Worm (Caenorhabditis elegans) whole organism, midembryonic: Measurements from ENCODE around the gene dhhc-6.

Source experiments
- flt-1 ChIP-seq: fragments of 200-800 bp; sonication (Bioruptor generic); IDR thresholded peaks from 2 replicates; pipeline ENCODE4 v1.3.6; 2022; ENCODE audit warnings: missing genetic modification characterization, missing compliant biosample characterization
- med-1 ChIP-seq: sonication (generic microtip); optimal IDR thresholded peaks from 2 replicates; lab custom pipeline; 2017; ENCODE audit warnings: missing genetic modification characterization, mild to moderate bottlenecking, missing compliant biosample characterization, antibody characterized with exemption, missing genetic modification reagents; ENCODE audit not compliant: insufficient read depth
- ztf-23 ChIP-seq: fragments of 200-800 bp; sonication (Bioruptor generic); IDR thresholded peaks from 2 replicates; pipeline ENCODE4 v1.3.6; 2022; ENCODE audit warnings: missing genetic modification reagents, missing genetic modification characterization, missing compliant biosample characterization

ce11 chrIV:12140959-12141358 lies 16.2 kb downstream of the dhhc-6 start, which contains the start of gene B0001.8:
- no peak for TF ChIP-seq flt-1 (GFP tag; lab: Robert Waterston, UW)
- no peak for TF ChIP-seq ztf-23 (GFP tag; lab: Robert Waterston, UW)
- no peak for TF ChIP-seq med-1 (GFP tag; lab: Kevin White, UChicago)
